Worm (Caenorhabditis elegans) whole organism, L1 larva: ENCODE data around the gene ZK593.2.

Source experiments
- nhr-28 ChIP-seq: fragments of 150-350 bp; optimal IDR thresholded peaks from 2 replicates; lab custom pipeline; 2014; ENCODE audit warnings: missing biosample characterization, missing genetic modification characterization
- unc-86 ChIP-seq: sonication (generic microtip); optimal IDR thresholded peaks from 2 replicates; lab custom pipeline; 2016; ENCODE audit warnings: missing genetic modification characterization, missing compliant biosample characterization

ce11 chrIV:10904282-10904681, 8.9 kb upstream of the ZK593.2 start, which contains the start of gene ZK596.3:
- TF ChIP-seq unc-86 (tag; lab: Kevin White, UChicago) (no peak), nhr-28 (tag; lab: Kevin White, UChicago) (no peak)
